Worm (Caenorhabditis elegans): ENCODE results near the gene F28A12.10.

DNA sequence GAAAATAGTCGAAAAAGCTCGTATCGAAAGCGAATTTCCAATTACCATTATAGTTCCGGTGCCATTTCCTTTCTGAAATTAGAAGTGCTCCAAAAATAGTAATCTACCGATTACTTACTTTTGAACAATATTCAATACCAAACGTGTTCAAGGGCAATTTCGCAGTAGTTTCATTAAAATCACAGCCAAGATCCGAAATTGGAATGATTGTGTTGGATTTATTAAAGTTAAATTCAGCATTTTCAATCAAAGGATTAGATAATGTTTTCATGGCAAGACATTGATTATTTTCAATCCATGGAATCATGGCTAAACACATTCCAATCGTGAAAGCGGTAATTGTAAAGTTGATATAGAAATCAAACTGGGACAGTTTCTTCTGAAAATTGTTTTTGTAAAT, 4.8 kb downstream of the F28A12.10 start:
- TF ChIP-seq ceh-14 (tag; optimal IDR thresholded peaks at IDR 0.05) (no peak), rnt-1 (tag; optimal IDR thresholded peaks at IDR 0.05) (no peak), ceh-48 (tag; optimal IDR thresholded peaks at IDR 0.05) (no peak), zip-5 (tag; optimal IDR thresholded peaks at IDR 0.05) (no peak), tbx-7 (tag; optimal IDR thresholded peaks at IDR 0.05) (no peak), hlh-6 (tag; optimal IDR thresholded peaks at IDR 0.05) (no peak), ceh-6 (GFP tag; optimal IDR thresholded peaks at IDR 0.05) (no peak), gmeb-2 (tag; optimal IDR thresholded peaks at IDR 0.05) (no peak), lin-11 (tag; optimal IDR thresholded peaks at IDR 0.05) (no peak)
